Fruit fly (Drosophila melanogaster) whole organism, embryonic: ENCODE data around the gene red.

Experiments used
- Abd-B ChIP-seq: fragments of 200-800 bp; sonication (Bioruptor generic); optimal IDR thresholded peaks from 2 replicates; lab custom pipeline; 2018; ENCODE audit warnings: missing biosample characterization, mild to moderate bottlenecking, missing genetic modification characterization, moderate library complexity
- Atf-2 ChIP-seq: fragments of 200-800 bp; sonication (Bioruptor generic); optimal IDR thresholded peaks from 2 replicates; lab custom pipeline; 2016; ENCODE audit warnings: missing biosample characterization, missing genetic modification characterization
- B-H2 ChIP-seq: fragments of 200-800 bp; sonication (Bioruptor generic); optimal IDR thresholded peaks from 2 replicates; lab custom pipeline; 2018; ENCODE audit warnings: missing biosample characterization, mild to moderate bottlenecking, missing genetic modification characterization
- Bdp1 ChIP-seq: fragments of 200-800 bp; sonication (Bioruptor generic); optimal IDR thresholded peaks from 3 replicates; lab custom pipeline; 2016; ENCODE audit warnings: missing biosample characterization, missing genetic modification characterization
- CG10654 ChIP-seq: fragments of 200-800 bp; sonication (Bioruptor generic); optimal IDR thresholded peaks from 2 replicates; lab custom pipeline; 2016; ENCODE audit warnings: missing biosample characterization, missing genetic modification characterization
- CG11247 ChIP-seq: fragments of 200-800 bp; sonication (Bioruptor generic); IDR thresholded peaks from 2 replicates; pipeline ENCODE4 v1.3.6; 2022; ENCODE audit warnings: missing biosample characterization, missing genetic modification characterization
- CG12236 ChIP-seq: fragments of 200-800 bp; sonication (Bioruptor generic); optimal IDR thresholded peaks from 2 replicates; lab custom pipeline; 2016; ENCODE audit warnings: missing biosample characterization, missing genetic modification characterization
- CG13296 ChIP-seq: fragments of 200-800 bp; sonication (Bioruptor generic); optimal IDR thresholded peaks from 3 replicates; lab custom pipeline; 2018; ENCODE audit warnings: missing biosample characterization, mild to moderate bottlenecking, missing genetic modification characterization
- CG13424 ChIP-seq: fragments of 200-800 bp; sonication (Bioruptor generic); optimal IDR thresholded peaks from 2 replicates; lab custom pipeline; 2019; ENCODE audit warnings: missing biosample characterization, mild to moderate bottlenecking, missing genetic modification characterization, moderate library complexity
- CG13775 ChIP-seq: fragments of 200-800 bp; sonication (Bioruptor generic); optimal IDR thresholded peaks from 3 replicates; lab custom pipeline; 2017; ENCODE audit warnings: missing biosample characterization, mild to moderate bottlenecking, missing genetic modification characterization
- CG14441 ChIP-seq: fragments of 200-800 bp; sonication (Bioruptor generic); IDR thresholded peaks from 2 replicates; pipeline ENCODE4 v1.3.6; 2022; ENCODE audit warnings: missing biosample characterization, missing genetic modification characterization
- CG14710 ChIP-seq: fragments of 200-800 bp; sonication (Bioruptor generic); optimal IDR thresholded peaks from 3 replicates; lab custom pipeline; 2019; ENCODE audit warnings: missing biosample characterization, mild to moderate bottlenecking, missing genetic modification characterization, moderate library complexity
- CG15696 ChIP-seq: fragments of 200-800 bp; sonication (Bioruptor generic); optimal IDR thresholded peaks from 2 replicates; lab custom pipeline; 2019; ENCODE audit warnings: missing biosample characterization, mild to moderate bottlenecking, missing genetic modification characterization, moderate library complexity
- CG1603 ChIP-seq: fragments of 200-800 bp; sonication (Bioruptor generic); optimal IDR thresholded peaks from 2 replicates; lab custom pipeline; 2019; ENCODE audit warnings: missing biosample characterization, mild to moderate bottlenecking, missing genetic modification characterization, moderate library complexity
- CG1647 ChIP-seq: fragments of 200-800 bp; sonication (Bioruptor generic); optimal IDR thresholded peaks from 3 replicates; lab custom pipeline; 2016; ENCODE audit warnings: missing biosample characterization, missing genetic modification characterization
- CG16779 ChIP-seq: fragments of 200-800 bp; sonication (Bioruptor generic); IDR thresholded peaks from 2 replicates; pipeline ENCODE4 v1.3.6; 2022; ENCODE audit warnings: missing biosample characterization, missing genetic modification characterization
- CG17568 ChIP-seq: fragments of 200-800 bp; sonication (Bioruptor generic); optimal IDR thresholded peaks from 2 replicates; lab custom pipeline; 2018; ENCODE audit warnings: missing biosample characterization, mild to moderate bottlenecking, missing genetic modification characterization, moderate library complexity
- CG17612 ChIP-seq: fragments of 200-800 bp; sonication (Bioruptor generic); IDR thresholded peaks from 2 replicates; pipeline ENCODE4 v1.3.6; 2022; ENCODE audit warnings: missing biosample characterization, missing genetic modification characterization
- CG3065 ChIP-seq: fragments of 200-800 bp; sonication (Bioruptor generic); optimal IDR thresholded peaks from 2 replicates; lab custom pipeline; 2016; ENCODE audit warnings: missing biosample characterization, missing genetic modification characterization
- CG34224 ChIP-seq: fragments of 200-800 bp; sonication (Bioruptor generic); IDR thresholded peaks from 3 replicates; pipeline ENCODE4 v1.3.6; 2022; ENCODE audit warnings: missing biosample characterization, missing genetic modification characterization; ENCODE audit not compliant: partially characterized antibody
- CG4707 ChIP-seq: fragments of 200-800 bp; sonication (Bioruptor generic); optimal IDR thresholded peaks from 2 replicates; lab custom pipeline; 2018; ENCODE audit warnings: missing biosample characterization, mild to moderate bottlenecking, missing genetic modification characterization, moderate library complexity
- CG7839 ChIP-seq: fragments of 200-800 bp; sonication (Bioruptor generic); optimal IDR thresholded peaks from 3 replicates; lab custom pipeline; 2018; ENCODE audit warnings: missing biosample characterization, mild to moderate bottlenecking, missing genetic modification characterization, moderate library complexity
- CG9437 ChIP-seq: fragments of 200-800 bp; sonication (Bioruptor generic); optimal IDR thresholded peaks from 2 replicates; lab custom pipeline; 2018; ENCODE audit warnings: missing biosample characterization, mild to moderate bottlenecking, missing genetic modification characterization
- Doc2 ChIP-seq: fragments of 200-800 bp; sonication (Bioruptor generic); IDR thresholded peaks from 2 replicates; pipeline ENCODE4 v1.3.6; 2022; ENCODE audit warnings: missing biosample characterization, missing genetic modification characterization
- E2f1 ChIP-seq: fragments of 200-800 bp; sonication (Bioruptor generic); IDR thresholded peaks from 2 replicates; pipeline ENCODE4 v1.3.6; 2022; ENCODE audit warnings: missing biosample characterization, missing genetic modification characterization
- Hey ChIP-seq: fragments of 200-800 bp; sonication (Bioruptor generic); optimal IDR thresholded peaks from 3 replicates; lab custom pipeline; 2018; ENCODE audit warnings: missing biosample characterization, mild to moderate bottlenecking, missing genetic modification characterization
- Hr3 ChIP-seq: fragments of 200-800 bp; sonication (Bioruptor generic); optimal IDR thresholded peaks from 3 replicates; lab custom pipeline; 2016; ENCODE audit warnings: missing biosample characterization, missing genetic modification characterization
- Hr39 ChIP-seq: fragments of >200 bp; optimal IDR thresholded peaks from 2 replicates; lab custom pipeline; 2017
- NFAT ChIP-seq: fragments of 200-800 bp; sonication (Bioruptor generic); IDR thresholded peaks from 2 replicates; pipeline ENCODE4 v1.3.6; 2022; ENCODE audit warnings: missing biosample characterization, missing genetic modification characterization
- Oli ChIP-seq: fragments of 200-800 bp; sonication (Bioruptor generic); optimal IDR thresholded peaks from 2 replicates; lab custom pipeline; 2018; ENCODE audit warnings: missing biosample characterization, mild to moderate bottlenecking, missing genetic modification characterization, moderate library complexity
- Pdp1 ChIP-seq, 2 experiments: fragments of 200-800 bp; sonication (Bioruptor generic); optimal IDR thresholded peaks; 3 replicates each; lab custom pipeline; 2016; ENCODE audit warnings: missing biosample characterization in 2 of 2, missing genetic modification characterization in 2 of 2, mild to moderate bottlenecking in 1 of 2, moderate library complexity in 1 of 2
- Sox102F ChIP-seq: fragments of 200-800 bp; sonication (Bioruptor generic); optimal IDR thresholded peaks from 2 replicates; lab custom pipeline; 2018; ENCODE audit warnings: missing biosample characterization, mild to moderate bottlenecking, missing genetic modification characterization, moderate library complexity
- Stat92E ChIP-seq, 3 experiments: fragments of >200 bp in 2 of 3; fragments of 200-800 bp in 1 of 3; sonication (Bioruptor generic) in 1 of 3; optimal IDR thresholded peaks; 2 replicates each; lab custom pipeline; 2017 to 2019; ENCODE audit warnings: missing biosample characterization in 3 of 3, missing genetic modification characterization in 3 of 3, mild to moderate bottlenecking in 1 of 3, moderate library complexity in 1 of 3
- amos ChIP-seq: fragments of 200-800 bp; sonication (Bioruptor generic); IDR thresholded peaks from 2 replicates; pipeline ENCODE4 v1.3.6; 2022; ENCODE audit warnings: missing biosample characterization, missing genetic modification characterization; ENCODE audit not compliant: partially characterized antibody
- bcd ChIP-seq: fragments of 200-800 bp; sonication (Bioruptor generic); optimal IDR thresholded peaks from 2 replicates; lab custom pipeline; 2017; ENCODE audit warnings: missing biosample characterization, mild to moderate bottlenecking, missing genetic modification characterization
- dan ChIP-seq: fragments of 200-800 bp; sonication (Bioruptor generic); IDR thresholded peaks from 2 replicates; pipeline ENCODE4 v1.3.6; 2022; ENCODE audit warnings: missing biosample characterization, missing genetic modification characterization
- dm ChIP-seq: fragments of 200-800 bp; sonication (Bioruptor generic); optimal IDR thresholded peaks from 3 replicates; lab custom pipeline; 2016; ENCODE audit warnings: missing biosample characterization, missing genetic modification characterization
- esg ChIP-seq: fragments of 200-800 bp; sonication (Bioruptor generic); conservative IDR thresholded peaks from 2 replicates; pipeline ENCODE4 v1.3.6; 2022; ENCODE audit warnings: missing biosample characterization, missing genetic modification characterization
- fd96Cb ChIP-seq: fragments of 200-800 bp; sonication (Bioruptor generic); optimal IDR thresholded peaks from 2 replicates; lab custom pipeline; 2018; ENCODE audit warnings: missing biosample characterization, mild to moderate bottlenecking, missing genetic modification characterization, moderate library complexity
- gro ChIP-seq: fragments of 200-800 bp; sonication (Bioruptor generic); optimal IDR thresholded peaks from 2 replicates; lab custom pipeline; 2016; ENCODE audit warnings: missing biosample characterization, missing genetic modification characterization
- h ChIP-seq: fragments of >200 bp; optimal IDR thresholded peaks from 2 replicates; lab custom pipeline; 2017
- ham ChIP-seq: fragments of 200-800 bp; sonication (Bioruptor generic); IDR thresholded peaks from 2 replicates; pipeline ENCODE4 v1.3.6; 2022; ENCODE audit warnings: missing biosample characterization, missing genetic modification characterization
- inv ChIP-seq: fragments of 200-800 bp; sonication (Bioruptor generic); IDR thresholded peaks from 2 replicates; pipeline ENCODE4 v1.3.6; 2022; ENCODE audit warnings: missing biosample characterization, missing genetic modification characterization; ENCODE audit not compliant: partially characterized antibody
- jing ChIP-seq: fragments of 200-800 bp; sonication (Bioruptor generic); optimal IDR thresholded peaks from 2 replicates; lab custom pipeline; 2018; ENCODE audit warnings: missing biosample characterization, mild to moderate bottlenecking, missing genetic modification characterization
- otp ChIP-seq: fragments of 200-800 bp; sonication (Bioruptor generic); IDR thresholded peaks from 3 replicates; pipeline ENCODE4, ENCODE4 v1.3.6; 2022; ENCODE audit warnings: missing biosample characterization, missing genetic modification characterization
- ranshi ChIP-seq: fragments of 200-800 bp; sonication (Bioruptor generic); IDR thresholded peaks from 2 replicates; pipeline ENCODE4 v1.3.6; 2022; ENCODE audit warnings: missing biosample characterization, missing genetic modification characterization
- sr ChIP-seq: fragments of 200-800 bp; sonication (Bioruptor generic); IDR thresholded peaks from 3 replicates; pipeline ENCODE4 v1.3.6; 2022; ENCODE audit warnings: missing biosample characterization, missing genetic modification characterization
- ssp ChIP-seq: fragments of 200-800 bp; sonication (Bioruptor generic); IDR thresholded peaks from 2 replicates; pipeline ENCODE4 v1.3.6; 2022; ENCODE audit warnings: missing biosample characterization, missing genetic modification characterization
- tin ChIP-seq: fragments of 200-800 bp; sonication (Bioruptor generic); optimal IDR thresholded peaks from 3 replicates; lab custom pipeline; 2016; ENCODE audit warnings: missing biosample characterization, missing genetic modification characterization
- trem ChIP-seq: fragments of 200-800 bp; optimal IDR thresholded peaks from 3 replicates; lab custom pipeline; 2019; ENCODE audit warnings: missing biosample characterization, mild to moderate bottlenecking, missing genetic modification characterization, moderate library complexity
- vfl ChIP-seq: fragments of 200-800 bp; sonication (Bioruptor generic); optimal IDR thresholded peaks from 2 replicates; lab custom pipeline; 2016; ENCODE audit warnings: missing biosample characterization, missing genetic modification characterization
- yki ChIP-seq: fragments of >200 bp; optimal IDR thresholded peaks from 3 replicates; lab custom pipeline; 2018
- zen ChIP-seq: fragments of 200-800 bp; sonication (Bioruptor generic); optimal IDR thresholded peaks from 3 replicates; lab custom pipeline; 2018; ENCODE audit warnings: missing biosample characterization, mild to moderate bottlenecking, missing genetic modification characterization, moderate library complexity

The red gene

dm6 chr3R:14311027-14311426 lies 22.2 kb downstream of the red start (continued):
- peak; percentile 30 for TF ChIP-seq gro (GFP tag; lab: Kevin White, UChicago)
- TF ChIP-seq ham (GFP tag; lab: Robert Waterston, UW): no peak
- no peak for TF ChIP-seq zen (tag; lab: Kevin White, UChicago)
- no peak for TF ChIP-seq Stat92E (GFP tag; optimal IDR thresholded peaks at IDR 0.05; lab: Kevin White, UChicago)
- TF ChIP-seq Doc2: no peak
- no peak for TF ChIP-seq CG10654 (GFP tag; lab: Kevin White, UChicago)
- TF ChIP-seq bcd (GFP tag; lab: Kevin White, UChicago): no peak
- no peak for TF ChIP-seq CG1647 (GFP tag; lab: Kevin White, UChicago)
- peak; percentile 7 for TF ChIP-seq trem (tag; lab: Kevin White, UChicago)
- no peak for TF ChIP-seq fd96Cb (tag; lab: Kevin White, UChicago)
- no peak for TF ChIP-seq Hr39 (lab: Kevin White, UChicago)
- TF ChIP-seq Abd-B (GFP tag; lab: Kevin White, UChicago): no peak
- no peak for TF ChIP-seq CG7839 (tag; lab: Kevin White, UChicago)
- no peak for TF ChIP-seq jing (GFP tag; lab: Kevin White, UChicago)
- TF ChIP-seq B-H2 (GFP tag; lab: Kevin White, UChicago): no peak
- TF ChIP-seq E2f1 (GFP tag; lab: Robert Waterston, UW): no peak
- 0 out of 2 replicates have a peak, but pooled peaks have one; percentile 23 for TF ChIP-seq CG14441 (GFP tag; lab: Robert Waterston, UW)
- TF ChIP-seq CG4707 (GFP tag; lab: Kevin White, UChicago): no peak
- peak; percentile 49 for TF ChIP-seq esg (GFP tag; lab: Robert Waterston, UW)
- no peak for TF ChIP-seq Sox102F
- TF ChIP-seq inv (GFP tag; lab: Robert Waterston, UW): no peak
- TF ChIP-seq tin: no peak
- no peak for TF ChIP-seq Atf-2 (GFP tag; lab: Kevin White, UChicago)
- TF ChIP-seq ssp (GFP tag; lab: Robert Waterston, UW): no peak
- no peak for TF ChIP-seq Hey (tag; lab: Kevin White, UChicago)
- no peak for TF ChIP-seq sr (GFP tag; lab: Robert Waterston, UW)
- TF ChIP-seq CG1603 (tag; lab: Kevin White, UChicago): no peak
- TF ChIP-seq dan: no peak
- no peak for TF ChIP-seq CG11247 (GFP tag; lab: Robert Waterston, UW)
- TF ChIP-seq CG17612 (GFP tag; lab: Robert Waterston, UW): no peak
- TF ChIP-seq otp (GFP tag; lab: Robert Waterston, UW): no peak
- TF ChIP-seq CG14710 (tag; lab: Kevin White, UChicago): no peak
- no peak for TF ChIP-seq yki
- TF ChIP-seq CG3065 (GFP tag; lab: Kevin White, UChicago): no peak
- no peak for TF ChIP-seq CG17568 (GFP tag; lab: Kevin White, UChicago)
- peak; percentile 40; the same call in 1 of the 2 replicates for TF ChIP-seq ranshi (GFP tag; lab: Robert Waterston, UW)
- TF ChIP-seq CG9437 (GFP tag; lab: Kevin White, UChicago): no peak
- no peak for TF ChIP-seq NFAT (GFP tag; lab: Robert Waterston, UW)
- TF ChIP-seq CG13424 (tag; lab: Kevin White, UChicago): no peak
- TF ChIP-seq CG13296: no peak
- TF ChIP-seq h: no peak
- TF ChIP-seq CG12236 (GFP tag; lab: Kevin White, UChicago): no peak
- no peak for TF ChIP-seq Oli
- no peak for TF ChIP-seq amos (GFP tag; lab: Robert Waterston, UW)
- no peak for TF ChIP-seq Hr3 (GFP tag; lab: Kevin White, UChicago)
- TF ChIP-seq CG34224 (GFP tag; lab: Robert Waterston, UW): no peak
- no peak for TF ChIP-seq vfl (GFP tag; lab: Kevin White, UChicago)
- TF ChIP-seq dm (GFP tag; lab: Kevin White, UChicago): no peak
- peak in 1 of 2 experiments; percentile 29 for TF ChIP-seq Pdp1 (GFP tag; optimal IDR thresholded peaks at IDR 0.05; lab: Kevin White, UChicago)
- TF ChIP-seq CG16779 (GFP tag; lab: Robert Waterston, UW): no peak
- no peak for TF ChIP-seq CG15696
- no peak for TF ChIP-seq CG13775 (GFP tag; lab: Kevin White, UChicago)
- TF ChIP-seq Bdp1: no peak
